Fruit fly (Drosophila melanogaster) whole organism, embryonic: ENCODE data around the gene nmdyn-D7.
A peak's percentile ranks its signal among the peaks of the same experiment; 100 is the strongest.

ENCODE experiments used
- Atf6 ChIP-seq: fragments of 200-800 bp; sonication (Bioruptor generic); IDR thresholded peaks from 2 replicates; pipeline ENCODE4 v1.3.6; 2022; ENCODE audit warnings: missing biosample characterization, missing genetic modification characterization
- BEAF-32 ChIP-seq: fragments of 200-800 bp; sonication (Bioruptor generic); optimal IDR thresholded peaks from 3 replicates; lab custom pipeline; 2017; ENCODE audit warnings: missing biosample characterization, missing genetic modification characterization, mild to moderate bottlenecking, moderate library complexity, missing genetic modification reagents
- CG10274 ChIP-seq: fragments of 200-800 bp; sonication (Bioruptor generic); optimal IDR thresholded peaks from 3 replicates; lab custom pipeline; 2017; ENCODE audit warnings: missing biosample characterization, mild to moderate bottlenecking, missing genetic modification characterization
- CG12104 ChIP-seq: fragments of 200-800 bp; sonication (Bioruptor generic); optimal IDR thresholded peaks from 3 replicates; lab custom pipeline; 2016; ENCODE audit warnings: missing biosample characterization, missing genetic modification characterization
- CG12391 ChIP-seq: fragments of 200-800 bp; sonication (Bioruptor generic); optimal IDR thresholded peaks from 3 replicates; lab custom pipeline; 2018; ENCODE audit warnings: missing biosample characterization, mild to moderate bottlenecking, missing genetic modification characterization, moderate library complexity
- CG13775 ChIP-seq: fragments of 200-800 bp; sonication (Bioruptor generic); optimal IDR thresholded peaks from 3 replicates; lab custom pipeline; 2017; ENCODE audit warnings: missing biosample characterization, mild to moderate bottlenecking, missing genetic modification characterization
- CG1603 ChIP-seq: fragments of 200-800 bp; sonication (Bioruptor generic); optimal IDR thresholded peaks from 2 replicates; lab custom pipeline; 2019; ENCODE audit warnings: missing biosample characterization, mild to moderate bottlenecking, missing genetic modification characterization, moderate library complexity
- CG16813 ChIP-seq: fragments of 200-800 bp; sonication (Bioruptor generic); IDR thresholded peaks from 3 replicates; pipeline ENCODE4 v1.3.6; 2022; ENCODE audit warnings: missing biosample characterization, missing genetic modification characterization; ENCODE audit not compliant: partially characterized antibody
- CG17612 ChIP-seq: fragments of 200-800 bp; sonication (Bioruptor generic); IDR thresholded peaks from 2 replicates; pipeline ENCODE4 v1.3.6; 2022; ENCODE audit warnings: missing biosample characterization, missing genetic modification characterization
- CG1792 ChIP-seq: fragments of 200-800 bp; sonication (Bioruptor generic); optimal IDR thresholded peaks from 2 replicates; lab custom pipeline; 2016; ENCODE audit warnings: missing biosample characterization, missing genetic modification characterization
- CG18599 ChIP-seq: fragments of 200-800 bp; sonication (Bioruptor generic); optimal IDR thresholded peaks from 3 replicates; lab custom pipeline; 2017; ENCODE audit warnings: missing biosample characterization, missing genetic modification characterization, mild to moderate bottlenecking, moderate library complexity, missing genetic modification reagents
- CG30403 ChIP-seq: fragments of 200-800 bp; sonication (Bioruptor generic); optimal IDR thresholded peaks from 3 replicates; lab custom pipeline; 2016; ENCODE audit warnings: missing biosample characterization, missing genetic modification characterization
- CG34376 ChIP-seq: fragments of 200-800 bp; sonication (Bioruptor generic); optimal IDR thresholded peaks from 2 replicates; lab custom pipeline; 2018; ENCODE audit warnings: missing biosample characterization, mild to moderate bottlenecking, missing genetic modification characterization
- CG42726 ChIP-seq: fragments of 200-800 bp; sonication (Bioruptor generic); IDR thresholded peaks from 2 replicates; pipeline ENCODE4 v1.3.6; 2022; ENCODE audit warnings: missing biosample characterization, missing genetic modification characterization; ENCODE audit not compliant: partially characterized antibody
- CG7928 ChIP-seq: fragments of 200-800 bp; sonication (Bioruptor generic); optimal IDR thresholded peaks from 2 replicates; lab custom pipeline; 2017; ENCODE audit warnings: missing biosample characterization, mild to moderate bottlenecking, missing genetic modification characterization
- CG7987 ChIP-seq: fragments of 200-800 bp; sonication (Bioruptor generic); optimal IDR thresholded peaks from 2 replicates; lab custom pipeline; 2018; ENCODE audit warnings: missing biosample characterization, mild to moderate bottlenecking, missing genetic modification characterization, moderate library complexity
- CG9437 ChIP-seq: fragments of 200-800 bp; sonication (Bioruptor generic); optimal IDR thresholded peaks from 2 replicates; lab custom pipeline; 2018; ENCODE audit warnings: missing biosample characterization, mild to moderate bottlenecking, missing genetic modification characterization
- CHES-1-like ChIP-seq: fragments of 200-800 bp; sonication (Bioruptor generic); optimal IDR thresholded peaks from 2 replicates; lab custom pipeline; 2016; ENCODE audit warnings: missing biosample characterization, missing genetic modification characterization
- CkIIα-i1 ChIP-seq: fragments of 200-800 bp; sonication (Bioruptor generic); IDR thresholded peaks from 2 replicates; pipeline ENCODE4 v1.3.6; 2022; ENCODE audit warnings: missing biosample characterization, missing genetic modification characterization
- D ChIP-seq, 2 experiments: fragments of 200-800 bp in 1 of 2; fragments of >200 bp in 1 of 2; sonication (Bioruptor generic) in 1 of 2; optimal IDR thresholded peaks; 2 replicates in 1 of 2; 3 replicates in 1 of 2; lab custom pipeline; 2017; ENCODE audit warnings: mild to moderate bottlenecking in 1 of 2, missing biosample characterization in 1 of 2, missing genetic modification characterization in 1 of 2, missing genetic modification reagents in 1 of 2
- Dip3 ChIP-seq: fragments of 200-800 bp; sonication (Bioruptor generic); optimal IDR thresholded peaks from 3 replicates; lab custom pipeline; 2016; ENCODE audit warnings: missing biosample characterization, missing genetic modification characterization
- Dref ChIP-seq: fragments of 200-800 bp; sonication (Bioruptor generic); IDR thresholded peaks from 2 replicates; pipeline ENCODE4 v1.3.6; 2022; ENCODE audit warnings: missing biosample characterization, missing genetic modification characterization
- Elba2 ChIP-seq: fragments of 200-800 bp; sonication (Bioruptor generic); optimal IDR thresholded peaks from 3 replicates; lab custom pipeline; 2016; ENCODE audit warnings: missing biosample characterization, missing genetic modification characterization
- Ets65A ChIP-seq: fragments of 200-800 bp; sonication (Bioruptor generic); peaks from one replicate; lab custom pipeline; 2016; ENCODE audit warnings: missing biosample characterization, missing genetic modification characterization
- Fer3 ChIP-seq: fragments of 200-800 bp; sonication (Bioruptor generic); optimal IDR thresholded peaks from 2 replicates; lab custom pipeline; 2018; ENCODE audit warnings: missing biosample characterization, mild to moderate bottlenecking, missing genetic modification characterization, moderate library complexity
- Hmx ChIP-seq: fragments of 200-800 bp; sonication (Bioruptor generic); optimal IDR thresholded peaks from 2 replicates; lab custom pipeline; 2016; ENCODE audit warnings: missing biosample characterization, missing genetic modification characterization
- Hr3 ChIP-seq: fragments of 200-800 bp; sonication (Bioruptor generic); optimal IDR thresholded peaks from 3 replicates; lab custom pipeline; 2016; ENCODE audit warnings: missing biosample characterization, missing genetic modification characterization
- Lhr ChIP-seq: fragments of 200-800 bp; sonication (Bioruptor generic); optimal IDR thresholded peaks from 3 replicates; lab custom pipeline; 2017; ENCODE audit warnings: mild to moderate bottlenecking, missing biosample characterization, missing genetic modification reagents, missing genetic modification characterization
- Lpt ChIP-seq: fragments of >200 bp; optimal IDR thresholded peaks from 2 replicates; lab custom pipeline; 2018; ENCODE audit warnings: missing biosample characterization, missing genetic modification characterization
- Mes4 ChIP-seq: fragments of 200-800 bp; sonication (Bioruptor generic); optimal IDR thresholded peaks from 2 replicates; lab custom pipeline; 2016; ENCODE audit warnings: missing biosample characterization, missing genetic modification characterization
- bab2 ChIP-seq: fragments of 200-800 bp; sonication (Bioruptor generic); optimal IDR thresholded peaks from 2 replicates; lab custom pipeline; 2016; ENCODE audit warnings: missing biosample characterization, missing genetic modification characterization
- cas ChIP-seq: fragments of 200-800 bp; sonication (Bioruptor generic); IDR thresholded peaks from 2 replicates; pipeline ENCODE4 v1.3.6; 2022; ENCODE audit warnings: missing biosample characterization, missing genetic modification characterization
- chinmo ChIP-seq: fragments of 200-800 bp; sonication (Bioruptor generic); IDR thresholded peaks from 4 replicates; pipeline ENCODE4 v1.3.6; 2022; ENCODE audit warnings: missing biosample characterization, missing genetic modification characterization; ENCODE audit not compliant: partially characterized antibody
- corto ChIP-seq: fragments of 200-800 bp; sonication (Bioruptor generic); optimal IDR thresholded peaks from 2 replicates; lab custom pipeline; 2016; ENCODE audit warnings: missing biosample characterization, mild to moderate bottlenecking, missing genetic modification characterization, moderate library complexity
- dm ChIP-seq: fragments of 200-800 bp; sonication (Bioruptor generic); optimal IDR thresholded peaks from 3 replicates; lab custom pipeline; 2016; ENCODE audit warnings: missing biosample characterization, missing genetic modification characterization
- dmrt99B ChIP-seq: fragments of 200-800 bp; sonication (Bioruptor generic); optimal IDR thresholded peaks from 2 replicates; lab custom pipeline; 2018; ENCODE audit warnings: missing biosample characterization, mild to moderate bottlenecking, missing genetic modification characterization, moderate library complexity
- eyg ChIP-seq: fragments of 200-800 bp; sonication (Bioruptor generic); optimal IDR thresholded peaks from 3 replicates; lab custom pipeline; 2016; ENCODE audit warnings: missing biosample characterization, missing genetic modification characterization
- fu2 ChIP-seq: fragments of 200-800 bp; sonication (Bioruptor generic); optimal IDR thresholded peaks from 2 replicates; lab custom pipeline; 2016; ENCODE audit warnings: missing biosample characterization, missing genetic modification characterization
- grn ChIP-seq: fragments of 200-800 bp; sonication (Bioruptor generic); optimal IDR thresholded peaks from 3 replicates; lab custom pipeline; 2017; ENCODE audit warnings: missing biosample characterization, missing genetic modification characterization
- knrl ChIP-seq: fragments of 200-800 bp; sonication (Bioruptor generic); IDR thresholded peaks from 3 replicates; pipeline ENCODE4 v1.3.6; 2022; ENCODE audit warnings: missing biosample characterization, missing genetic modification characterization; ENCODE audit not compliant: partially characterized antibody
- lilli ChIP-seq: fragments of 200-800 bp; sonication (Bioruptor generic); optimal IDR thresholded peaks from 3 replicates; lab custom pipeline; 2016; ENCODE audit warnings: missing biosample characterization, missing genetic modification characterization
- maf-S ChIP-seq: fragments of 200-800 bp; sonication (Bioruptor generic); optimal IDR thresholded peaks from 2 replicates; lab custom pipeline; 2016; ENCODE audit warnings: missing biosample characterization, missing genetic modification characterization
- mam ChIP-seq: fragments of 200-800 bp; sonication (Bioruptor generic); optimal IDR thresholded peaks from 3 replicates; lab custom pipeline; 2016; ENCODE audit warnings: missing biosample characterization, missing genetic modification characterization
- mirr ChIP-seq: fragments of 200-800 bp; sonication (Bioruptor generic); optimal IDR thresholded peaks from 3 replicates; lab custom pipeline; 2018; ENCODE audit warnings: missing biosample characterization, mild to moderate bottlenecking, missing genetic modification characterization
- onecut ChIP-seq: fragments of 200-800 bp; sonication (Bioruptor generic); IDR thresholded peaks from 2 replicates; pipeline ENCODE4 v1.3.6; 2022; ENCODE audit warnings: missing biosample characterization, missing genetic modification characterization
- pho ChIP-seq: fragments of 200-800 bp; sonication (Bioruptor generic); optimal IDR thresholded peaks from 2 replicates; lab custom pipeline; 2016; ENCODE audit warnings: missing biosample characterization, missing genetic modification characterization
- pum ChIP-seq: fragments of 200-800 bp; sonication (Bioruptor generic); optimal IDR thresholded peaks from 2 replicates; lab custom pipeline; 2016; ENCODE audit warnings: missing biosample characterization, missing genetic modification characterization
- schlank ChIP-seq: fragments of 200-800 bp; sonication (Bioruptor generic); optimal IDR thresholded peaks from 2 replicates; lab custom pipeline; 2018; ENCODE audit warnings: missing biosample characterization, mild to moderate bottlenecking, missing genetic modification characterization
- tin ChIP-seq: fragments of 200-800 bp; sonication (Bioruptor generic); optimal IDR thresholded peaks from 3 replicates; lab custom pipeline; 2016; ENCODE audit warnings: missing biosample characterization, missing genetic modification characterization
- trem ChIP-seq: fragments of 200-800 bp; optimal IDR thresholded peaks from 3 replicates; lab custom pipeline; 2019; ENCODE audit warnings: missing biosample characterization, mild to moderate bottlenecking, missing genetic modification characterization, moderate library complexity
- zf30C ChIP-seq: fragments of 200-800 bp; sonication (Bioruptor generic); optimal IDR thresholded peaks from 3 replicates; lab custom pipeline; 2018; ENCODE audit warnings: missing biosample characterization, mild to moderate bottlenecking, missing genetic modification characterization

nmdyn-D7 gene

dm6 chr3R:9710886-9711285, 31.1 kb downstream of the nmdyn-D7 start, which contains the start of the genes trbd and dmt (continued):
- TF ChIP-seq onecut (GFP tag; lab: Robert Waterston, UW) (peak; percentile 28), knrl (GFP tag; lab: Robert Waterston, UW) (no peak), chinmo (GFP tag; lab: Robert Waterston, UW) (no peak), CHES-1-like (GFP tag; lab: Kevin White, UChicago) (peak; percentile 92), CG13775 (GFP tag; lab: Kevin White, UChicago) (peak; percentile 33), lilli (GFP tag; lab: Kevin White, UChicago) (no peak), CG42726 (GFP tag; lab: Robert Waterston, UW) (no peak), Elba2 (GFP tag; lab: Kevin White, UChicago) (peak; percentile 72), D (optimal IDR thresholded peaks at IDR 0.05; lab: Kevin White, UChicago) (no peak), D (GFP tag; optimal IDR thresholded peaks at IDR 0.05; lab: Kevin White, UChicago) (no peak), Mes4 (peak; percentile 29), Hmx (no peak), mirr (GFP tag; lab: Kevin White, UChicago) (no peak), CG7987 (GFP tag; lab: Kevin White, UChicago) (peak; percentile 79), tin (GFP tag; lab: Kevin White, UChicago) (peak; percentile 52), CkIIα-i1 (GFP tag; lab: Robert Waterston, UW) (no peak), Hr3 (GFP tag; lab: Kevin White, UChicago) (peak; percentile 25), CG12104 (GFP tag; lab: Kevin White, UChicago) (no peak), CG10274 (GFP tag; lab: Kevin White, UChicago) (no peak), CG7928 (GFP tag; lab: Kevin White, UChicago) (peak; percentile 99), maf-S (GFP tag; lab: Kevin White, UChicago) (peak; percentile 69), fu2 (GFP tag; lab: Kevin White, UChicago) (peak; percentile 68), CG17612 (GFP tag; lab: Robert Waterston, UW) (no peak), cas (GFP tag; lab: Robert Waterston, UW) (no peak), grn (no peak), Atf6 (GFP tag; lab: Robert Waterston, UW) (no peak), CG16813 (GFP tag; lab: Robert Waterston, UW) (no peak), Ets65A (GFP tag; lab: Kevin White, UChicago) (peak; percentile 98), Dref (GFP tag; lab: Robert Waterston, UW) (no peak), dmrt99B (no peak), BEAF-32 (peak; percentile 82), CG18599 (GFP tag; lab: Kevin White, UChicago) (no peak), schlank (tag; lab: Kevin White, UChicago) (peak; percentile 2), CG34376 (peak; percentile 51), pho (GFP tag; lab: Kevin White, UChicago) (peak; percentile 76), eyg (GFP tag; lab: Kevin White, UChicago) (no peak), Fer3 (tag; lab: Kevin White, UChicago) (no peak), CG9437 (GFP tag; lab: Kevin White, UChicago) (no peak), trem (tag; lab: Kevin White, UChicago) (peak; percentile 78), CG30403 (GFP tag; lab: Kevin White, UChicago) (peak; percentile 58), Lhr (GFP tag; lab: Kevin White, UChicago) (peak; percentile 89), zf30C (GFP tag; lab: Kevin White, UChicago) (no peak), mam (peak; percentile 81), Dip3 (peak; percentile 85), corto (GFP tag; lab: Kevin White, UChicago) (no peak), bab2 (GFP tag; lab: Kevin White, UChicago) (peak; percentile 31), pum (peak; percentile 50), CG1792 (GFP tag; lab: Kevin White, UChicago) (peak; percentile 69), CG1603 (tag; lab: Kevin White, UChicago) (peak; percentile 93), Lpt (GFP tag; lab: Kevin White, UChicago) (no peak), CG12391 (tag; lab: Kevin White, UChicago) (no peak), dm (peak; percentile 78)
